Worm (Caenorhabditis elegans) whole organism, L3 larva: Measurements from ENCODE around the gene srab-6.

Experiments used
- ceh-82 ChIP-seq: fragments of 150-350 bp; optimal IDR thresholded peaks from 2 replicates; lab custom pipeline; 2014; ENCODE audit warnings: missing biosample characterization, missing genetic modification characterization
- ceh-9 ChIP-seq: sonication (generic microtip); optimal IDR thresholded peaks from 2 replicates; lab custom pipeline; 2018; ENCODE audit warnings: missing biosample characterization, missing genetic modification characterization
- lsy-12 ChIP-seq: sonication (generic microtip); optimal IDR thresholded peaks from 2 replicates; lab custom pipeline; 2016; ENCODE audit warnings: mild to moderate bottlenecking, missing genetic modification characterization, missing compliant biosample characterization
- snpc-4 ChIP-seq: fragments of 150-350 bp; optimal IDR thresholded peaks from 2 replicates; lab custom pipeline; 2014; ENCODE audit warnings: missing biosample characterization, missing genetic modification characterization
- unc-39 ChIP-seq: sonication (generic microtip); optimal IDR thresholded peaks from 4 replicates; lab custom pipeline; 2017; ENCODE audit warnings: missing biosample characterization, missing genetic modification characterization

DNA sequence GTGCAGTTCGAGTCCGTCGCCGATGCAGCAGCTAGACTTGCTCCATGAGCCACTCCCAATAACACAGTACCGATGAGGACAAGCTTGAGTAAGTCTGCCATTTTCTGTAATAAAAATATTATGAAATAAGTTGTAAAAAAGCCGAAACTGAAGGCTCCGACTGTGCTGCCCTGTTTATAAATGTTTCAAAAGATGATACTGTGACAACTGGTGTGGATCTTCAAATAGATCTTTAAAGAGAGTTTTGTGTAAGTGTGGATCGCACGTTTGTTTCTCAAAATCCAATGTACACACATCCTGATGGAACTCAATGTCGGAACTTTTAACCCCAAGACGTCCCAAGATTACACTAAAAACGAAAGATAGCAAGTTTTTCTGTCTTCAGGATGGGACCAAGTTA is 16.9 kb upstream of the srab-6 start, which contains the start of gene C36C5.15:
- no peak for TF ChIP-seq ceh-9 (tag; lab: Kevin White, UChicago)
- TF ChIP-seq unc-39 (tag; lab: Kevin White, UChicago), result no peak
- TF ChIP-seq lsy-12 (tag; lab: Kevin White, UChicago), result no peak
- no peak for TF ChIP-seq ceh-82
- TF ChIP-seq snpc-4 (tag; lab: Kevin White, UChicago), result no peak
